Fruit fly (Drosophila melanogaster) whole organism, prepupa: Measurements from ENCODE around the gene Gr93d.
A peak's percentile ranks its signal among the peaks of the same experiment; 100 is the strongest.

Experiments
- Blimp-1 ChIP-seq: fragments of 200-800 bp; sonication (Bioruptor generic); optimal IDR thresholded peaks from 3 replicates; lab custom pipeline; 2017; ENCODE audit warnings: missing biosample characterization, missing genetic modification characterization, mild to moderate bottlenecking, moderate library complexity, missing genetic modification reagents
- CG15336 ChIP-seq: fragments of 200-800 bp; sonication (Bioruptor generic); IDR thresholded peaks from 2 replicates; pipeline ENCODE4 v1.3.6; 2022; ENCODE audit warnings: missing biosample characterization, missing genetic modification characterization
- CG1621 ChIP-seq: fragments of 200-800 bp; sonication (Bioruptor generic); optimal IDR thresholded peaks from 3 replicates; lab custom pipeline; 2018; ENCODE audit warnings: missing biosample characterization, mild to moderate bottlenecking, missing genetic modification characterization
- CG16779 ChIP-seq: fragments of 200-800 bp; sonication (Bioruptor generic); optimal IDR thresholded peaks from 3 replicates; lab custom pipeline; 2017; ENCODE audit warnings: missing biosample characterization, mild to moderate bottlenecking, missing genetic modification characterization
- CG31627 ChIP-seq: fragments of 200-800 bp; sonication (Bioruptor generic); optimal IDR thresholded peaks from 3 replicates; lab custom pipeline; 2016; ENCODE audit warnings: missing biosample characterization, missing genetic modification characterization
- CG32006 ChIP-seq: fragments of 200-800 bp; sonication (Bioruptor generic); optimal IDR thresholded peaks from 3 replicates; lab custom pipeline; 2017; ENCODE audit warnings: missing biosample characterization, mild to moderate bottlenecking, missing genetic modification characterization
- CG34406 ChIP-seq: fragments of 200-800 bp; sonication (Bioruptor generic); optimal IDR thresholded peaks from 3 replicates; lab custom pipeline; 2016; ENCODE audit warnings: missing biosample characterization, missing genetic modification characterization
- CG6163 ChIP-seq: fragments of 200-800 bp; sonication (Bioruptor generic); IDR thresholded peaks from 3 replicates; pipeline ENCODE4 v1.3.6; 2022; ENCODE audit warnings: missing biosample characterization, missing genetic modification characterization
- CG6808 ChIP-seq: fragments of 200-800 bp; sonication (Bioruptor generic); optimal IDR thresholded peaks from 3 replicates; lab custom pipeline; 2017; ENCODE audit warnings: missing biosample characterization, missing genetic modification characterization, mild to moderate bottlenecking, moderate library complexity, missing genetic modification reagents
- CG6854 ChIP-seq: fragments of 200-800 bp; sonication (Bioruptor generic); optimal IDR thresholded peaks from 2 replicates; lab custom pipeline; 2017; ENCODE audit warnings: missing biosample characterization, mild to moderate bottlenecking, missing genetic modification characterization
- CG7368 ChIP-seq: fragments of 200-800 bp; sonication (Bioruptor generic); optimal IDR thresholded peaks from 3 replicates; lab custom pipeline; 2016; ENCODE audit warnings: missing biosample characterization, missing genetic modification characterization
- CG8632 ChIP-seq: fragments of 200-800 bp; sonication (Bioruptor generic); optimal IDR thresholded peaks from 3 replicates; lab custom pipeline; 2016; ENCODE audit warnings: missing biosample characterization, missing genetic modification characterization
- CG9139 ChIP-seq: fragments of 200-800 bp; sonication (Bioruptor generic); optimal IDR thresholded peaks from 3 replicates; lab custom pipeline; 2017; ENCODE audit warnings: missing biosample characterization, mild to moderate bottlenecking, missing genetic modification characterization
- Eip75B ChIP-seq: fragments of 200-800 bp; sonication (Bioruptor generic); optimal IDR thresholded peaks from 3 replicates; lab custom pipeline; 2016; ENCODE audit warnings: missing biosample characterization, missing genetic modification characterization
- Eip78C ChIP-seq: fragments of 200-800 bp; sonication (Bioruptor generic); peaks from one replicate; lab custom pipeline; 2016; ENCODE audit warnings: missing biosample characterization, missing genetic modification characterization
- Eip93F ChIP-seq: fragments of 200-800 bp; sonication (Bioruptor generic); optimal IDR thresholded peaks from 2 replicates; lab custom pipeline; 2016; ENCODE audit warnings: missing biosample characterization, mild to moderate bottlenecking, missing genetic modification characterization
- Ets21C ChIP-seq: fragments of 200-800 bp; sonication (Bioruptor generic); optimal IDR thresholded peaks from 3 replicates; lab custom pipeline; 2016; ENCODE audit warnings: missing biosample characterization, missing genetic modification characterization
- Ets96B ChIP-seq: fragments of 200-800 bp; optimal IDR thresholded peaks from 2 replicates; lab custom pipeline; 2019; ENCODE audit warnings: missing biosample characterization, mild to moderate bottlenecking, missing genetic modification characterization, moderate library complexity
- Gug ChIP-seq: fragments of 200-800 bp; sonication (Bioruptor generic); IDR thresholded peaks from 2 replicates; pipeline ENCODE4 v1.3.6; 2022; ENCODE audit warnings: missing biosample characterization, missing genetic modification characterization
- Hr38 ChIP-seq: sonication (Bioruptor generic); optimal IDR thresholded peaks from 2 replicates; lab custom pipeline; 2016; ENCODE audit warnings: missing biosample characterization, missing genetic modification characterization
- Hr39 ChIP-seq: fragments of 200-800 bp; sonication (Bioruptor generic); optimal IDR thresholded peaks from 2 replicates; lab custom pipeline; 2016; ENCODE audit warnings: missing biosample characterization, missing genetic modification characterization
- Hr4 ChIP-seq: fragments of 200-800 bp; sonication (Bioruptor generic); optimal IDR thresholded peaks from 3 replicates; lab custom pipeline; 2016; ENCODE audit warnings: missing biosample characterization, missing genetic modification characterization
- Lpt ChIP-seq: fragments of 200-800 bp; sonication (Bioruptor generic); optimal IDR thresholded peaks from 3 replicates; lab custom pipeline; 2016; ENCODE audit warnings: missing biosample characterization, missing genetic modification characterization
- Met ChIP-seq: fragments of 200-800 bp; sonication (Bioruptor generic); optimal IDR thresholded peaks from 3 replicates; lab custom pipeline; 2016; ENCODE audit warnings: missing biosample characterization, missing genetic modification characterization
- OdsH ChIP-seq: fragments of 200-800 bp; sonication (Bioruptor generic); optimal IDR thresholded peaks from 3 replicates; lab custom pipeline; 2016; ENCODE audit warnings: missing biosample characterization, missing genetic modification characterization
- Smox ChIP-seq: fragments of 200-800 bp; sonication (Bioruptor generic); optimal IDR thresholded peaks from 3 replicates; lab custom pipeline; 2016; ENCODE audit warnings: missing biosample characterization, missing genetic modification characterization
- Sox102F ChIP-seq: fragments of 200-800 bp; sonication (Bioruptor generic); optimal IDR thresholded peaks from 2 replicates; lab custom pipeline; 2016; ENCODE audit warnings: missing biosample characterization, mild to moderate bottlenecking, missing genetic modification characterization
- Sox14 ChIP-seq: fragments of 200-800 bp; sonication (Bioruptor generic); optimal IDR thresholded peaks from 3 replicates; lab custom pipeline; 2016; ENCODE audit warnings: missing biosample characterization, missing genetic modification characterization
- Sox15 ChIP-seq: fragments of 200-800 bp; sonication (Bioruptor generic); optimal IDR thresholded peaks from 3 replicates; lab custom pipeline; 2016; ENCODE audit warnings: missing biosample characterization, missing genetic modification characterization
- acj6 ChIP-seq: fragments of 200-800 bp; sonication (Bioruptor generic); optimal IDR thresholded peaks from 3 replicates; lab custom pipeline; 2016; ENCODE audit warnings: missing biosample characterization, missing genetic modification characterization
- dsx ChIP-seq: fragments of 200-800 bp; optimal IDR thresholded peaks from 3 replicates; lab custom pipeline; 2019; ENCODE audit warnings: missing biosample characterization, mild to moderate bottlenecking, missing genetic modification characterization, moderate library complexity; ENCODE audit not compliant: poor library complexity, severe bottlenecking
- eg ChIP-seq: fragments of 200-800 bp; sonication (Bioruptor generic); IDR thresholded peaks from 3 replicates; pipeline ENCODE4 v1.3.6; 2022; ENCODE audit warnings: missing biosample characterization, missing genetic modification characterization
- esn ChIP-seq: fragments of 200-800 bp; sonication (Bioruptor generic); optimal IDR thresholded peaks from 2 replicates; lab custom pipeline; 2016; ENCODE audit warnings: missing biosample characterization, mild to moderate bottlenecking, missing genetic modification characterization, moderate library complexity
- fd59A ChIP-seq: fragments of 200-800 bp; sonication (Bioruptor generic); optimal IDR thresholded peaks from 2 replicates; lab custom pipeline; 2017; ENCODE audit warnings: missing biosample characterization, mild to moderate bottlenecking, missing genetic modification characterization, missing genetic modification reagents
- fkh ChIP-seq: fragments of 200-800 bp; sonication (Bioruptor generic); optimal IDR thresholded peaks from 3 replicates; lab custom pipeline; 2017; ENCODE audit warnings: missing biosample characterization, mild to moderate bottlenecking, missing genetic modification characterization, moderate library complexity
- net ChIP-seq: fragments of 200-800 bp; sonication (Bioruptor generic); optimal IDR thresholded peaks from 3 replicates; lab custom pipeline; 2016; ENCODE audit warnings: missing biosample characterization, missing genetic modification characterization
- pdm3 ChIP-seq: fragments of 200-800 bp; sonication (Bioruptor generic); optimal IDR thresholded peaks from 3 replicates; lab custom pipeline; 2016; ENCODE audit warnings: missing biosample characterization, missing genetic modification characterization
- salr ChIP-seq, 2 experiments: fragments of 200-800 bp; sonication (Bioruptor generic); optimal IDR thresholded peaks; 3 replicates each; lab custom pipeline; 2016 to 2018; ENCODE audit warnings: missing biosample characterization in 2 of 2, missing genetic modification characterization in 2 of 2, mild to moderate bottlenecking in 1 of 2
- spab ChIP-seq: fragments of 200-800 bp; sonication (Bioruptor generic); optimal IDR thresholded peaks from 2 replicates; lab custom pipeline; 2017; ENCODE audit warnings: missing biosample characterization, mild to moderate bottlenecking, missing genetic modification characterization, missing genetic modification reagents
- svp ChIP-seq: fragments of 200-800 bp; sonication (Bioruptor generic); peaks from one replicate; lab custom pipeline; 2016; ENCODE audit warnings: missing biosample characterization, missing genetic modification characterization
- topi ChIP-seq: fragments of 200-800 bp; sonication (Bioruptor generic); optimal IDR thresholded peaks from 3 replicates; lab custom pipeline; 2016; ENCODE audit warnings: missing biosample characterization, missing genetic modification characterization

Gene Gr93d

dm6 chr3R:21834234-21835070 lies 12.0 kb downstream of the Gr93d start (continued):
- TF ChIP-seq Sox14 (GFP tag; lab: Kevin White, UChicago) (no peak), Sox15 (GFP tag; lab: Kevin White, UChicago) (no peak), Ets96B (tag; lab: Kevin White, UChicago) (peak; percentile 15), spab (no peak), CG32006 (GFP tag; lab: Kevin White, UChicago) (peak; percentile 31), fd59A (no peak), CG1621 (tag; lab: Kevin White, UChicago) (no peak), esn (GFP tag; lab: Kevin White, UChicago) (peak; percentile 22), CG9139 (GFP tag; lab: Kevin White, UChicago) (no peak), Met (peak; percentile 34), Gug (GFP tag; lab: Robert Waterston, UW) (no peak), salr (GFP tag; optimal IDR thresholded peaks at IDR 0.05; lab: Kevin White, UChicago) (no peak), Eip93F (GFP tag; lab: Kevin White, UChicago) (peak; percentile 5), Hr4 (peak; percentile 10), CG16779 (tag; lab: Kevin White, UChicago) (no peak), topi (no peak), Smox (GFP tag; lab: Kevin White, UChicago) (peak; percentile 16), eg (GFP tag; lab: Robert Waterston, UW) (0 out of 3 replicates have a peak, but pooled peaks have one; percentile 9), CG6808 (GFP tag; lab: Kevin White, UChicago) (no peak), acj6 (GFP tag; lab: Kevin White, UChicago) (peak; percentile 44), CG8632 (no peak), Hr38 (no peak), OdsH (GFP tag; lab: Kevin White, UChicago) (peak; percentile 10), dsx (GFP tag; lab: Kevin White, UChicago) (peak; percentile 7), CG6854 (GFP tag; lab: Kevin White, UChicago) (no peak), CG6163 (GFP tag; lab: Robert Waterston, UW) (no peak), Lpt (no peak), Sox102F (GFP tag; lab: Kevin White, UChicago) (no peak), pdm3 (GFP tag; lab: Kevin White, UChicago) (no peak), fkh (GFP tag; lab: Kevin White, UChicago) (no peak), Blimp-1 (GFP tag; lab: Kevin White, UChicago) (no peak), Eip75B (GFP tag; lab: Kevin White, UChicago) (no peak), Eip78C (peak; percentile 72), CG31627 (GFP tag; lab: Kevin White, UChicago) (no peak), Hr39 (GFP tag; lab: Kevin White, UChicago) (no peak), CG15336 (GFP tag; lab: Robert Waterston, UW) (peak; percentile 30; the same call in 1 of the 2 replicates), CG7368 (no peak), net (GFP tag; lab: Kevin White, UChicago) (no peak)

- TF ChIP-seq fkh (GFP tag; lab: Kevin White, UChicago) (no peak), CG32006 (GFP tag; lab: Kevin White, UChicago) (no peak), pdm3 (GFP tag; lab: Kevin White, UChicago) (no peak), CG34406 (GFP tag; lab: Kevin White, UChicago) (no peak), svp (GFP tag; lab: Kevin White, UChicago) (no peak), CG6808 (GFP tag; lab: Kevin White, UChicago) (no peak), OdsH (GFP tag; lab: Kevin White, UChicago) (no peak), topi (no peak), esn (GFP tag; lab: Kevin White, UChicago) (no peak), Smox (GFP tag; lab: Kevin White, UChicago) (no peak), Ets21C (GFP tag; lab: Kevin White, UChicago) (no peak), CG1621 (tag; lab: Kevin White, UChicago) (no peak), eg (GFP tag; lab: Robert Waterston, UW) (no peak)
These were observed 14.3 kb downstream of the Gr93d start, which contains the start of gene Gr93a for dm6 chr3R:21832203-21832602. Gene Gr93a, plus strand, starts transcription at chr3R:21832503.
